Worm (Caenorhabditis elegans) whole organism, late embryonic: ENCODE measurements around the gene Y39A1A.31.

Experiments
- C08G9.2 ChIP-seq: sonication (generic microtip); optimal IDR thresholded peaks from 2 replicates; lab custom pipeline; 2016; ENCODE audit warnings: mild to moderate bottlenecking, missing genetic modification characterization, moderate library complexity, missing compliant biosample characterization
- F13H6.1 ChIP-seq: sonication (generic microtip); optimal IDR thresholded peaks from 2 replicates; lab custom pipeline; 2016; ENCODE audit warnings: missing genetic modification characterization, missing compliant biosample characterization
- K02D7.2 ChIP-seq: sonication (generic microtip); optimal IDR thresholded peaks from 2 replicates; lab custom pipeline; 2017; ENCODE audit warnings: mild to moderate bottlenecking, missing genetic modification characterization, missing compliant biosample characterization
- K09A11.1 ChIP-seq: sonication (generic microtip); optimal IDR thresholded peaks from 2 replicates; lab custom pipeline; 2017; ENCODE audit warnings: antibody characterized with exemption, mild to moderate bottlenecking, missing genetic modification characterization, missing compliant biosample characterization; ENCODE audit not compliant: insufficient read depth
- T23F11.4 ChIP-seq: fragments of 200-800 bp; sonication (Bioruptor generic); optimal IDR thresholded peaks from 2 replicates; lab custom pipeline; 2018; ENCODE audit warnings: mild to moderate bottlenecking, missing genetic modification characterization, missing compliant biosample characterization
- ahr-1 ChIP-seq: sonication (generic microtip); optimal IDR thresholded peaks from 2 replicates; lab custom pipeline; 2016; ENCODE audit warnings: missing genetic modification characterization, missing compliant biosample characterization
- ama-1 ChIP-seq: fragments of 150-350 bp; optimal IDR thresholded peaks from 2 replicates; lab custom pipeline; 2014
- ceh-14 ChIP-seq: sonication (generic microtip); optimal IDR thresholded peaks from 2 replicates; lab custom pipeline; 2016; ENCODE audit warnings: missing genotype, missing genetic modification characterization, missing compliant biosample characterization
- ceh-2 ChIP-seq: sonication (generic microtip); optimal IDR thresholded peaks from 2 replicates; lab custom pipeline; 2016; ENCODE audit warnings: missing genotype, missing genetic modification characterization, missing compliant biosample characterization
- ceh-22 ChIP-seq: sonication (generic microtip); optimal IDR thresholded peaks from 2 replicates; lab custom pipeline; 2017; ENCODE audit warnings: missing biosample characterization, missing genetic modification characterization
- ceh-24 ChIP-seq: sonication (generic microtip); optimal IDR thresholded peaks from 2 replicates; lab custom pipeline; 2016; ENCODE audit warnings: mild to moderate bottlenecking, missing genetic modification characterization, missing compliant biosample characterization
- ceh-31 ChIP-seq: sonication (generic microtip); optimal IDR thresholded peaks from 2 replicates; lab custom pipeline; 2016; ENCODE audit warnings: missing genetic modification characterization, missing compliant biosample characterization
- ceh-6 ChIP-seq: fragments of 200-800 bp; sonication (Bioruptor generic); optimal IDR thresholded peaks from 2 replicates; lab custom pipeline; 2018; ENCODE audit warnings: mild to moderate bottlenecking, missing genetic modification characterization, missing compliant biosample characterization
- che-1 ChIP-seq: sonication (generic microtip); optimal IDR thresholded peaks from 2 replicates; lab custom pipeline; 2016; ENCODE audit warnings: mild to moderate bottlenecking, missing genetic modification characterization, missing compliant biosample characterization
- dmd-4 ChIP-seq: sonication (generic microtip); optimal IDR thresholded peaks from 2 replicates; lab custom pipeline; 2016; ENCODE audit warnings: borderline replicate concordance, missing genetic modification characterization, missing compliant biosample characterization
- elt-2 ChIP-seq: sonication (generic microtip); optimal IDR thresholded peaks from 2 replicates; lab custom pipeline; 2016; ENCODE audit warnings: missing genetic modification reagents, missing genetic modification characterization, missing compliant biosample characterization
- elt-4 ChIP-seq: sonication (generic microtip); optimal IDR thresholded peaks from 2 replicates; lab custom pipeline; 2016; ENCODE audit warnings: missing genetic modification characterization, missing compliant biosample characterization
- fax-1 ChIP-seq: sonication (generic microtip); optimal IDR thresholded peaks from 2 replicates; lab custom pipeline; 2016; ENCODE audit warnings: missing genotype, missing genetic modification characterization, missing compliant biosample characterization
- fkh-6 ChIP-seq: sonication (generic microtip); optimal IDR thresholded peaks from 2 replicates; lab custom pipeline; 2016; ENCODE audit warnings: missing genetic modification characterization, missing compliant biosample characterization
- hlh-15 ChIP-seq: sonication (generic microtip); optimal IDR thresholded peaks from 2 replicates; lab custom pipeline; 2016; ENCODE audit warnings: missing genetic modification characterization, missing compliant biosample characterization
- lim-6 ChIP-seq: sonication (generic microtip); optimal IDR thresholded peaks from 2 replicates; lab custom pipeline; 2016; ENCODE audit warnings: missing genetic modification characterization, missing compliant biosample characterization
- nhr-11 ChIP-seq: fragments of 150-350 bp; optimal IDR thresholded peaks from 2 replicates; lab custom pipeline; 2014; ENCODE audit warnings: missing biosample characterization, missing genetic modification characterization
- pag-3 ChIP-seq: sonication (generic microtip); optimal IDR thresholded peaks from 2 replicates; lab custom pipeline; 2016; ENCODE audit warnings: missing compliant biosample characterization, missing genetic modification characterization, borderline replicate concordance
- pat-9 ChIP-seq: fragments of 200-800 bp; sonication (Bioruptor generic); optimal IDR thresholded peaks from 2 replicates; lab custom pipeline; 2018; ENCODE audit warnings: mild to moderate bottlenecking, missing genetic modification characterization, moderate library complexity, missing compliant biosample characterization
- pha-4 ChIP-seq: fragments of 150-350 bp; optimal IDR thresholded peaks from 2 replicates; lab custom pipeline; 2018; ENCODE audit warnings: missing biosample characterization, missing genetic modification reagents, missing genetic modification characterization
- rnt-1 ChIP-seq: sonication (generic microtip); optimal IDR thresholded peaks from 2 replicates; lab custom pipeline; 2016; ENCODE audit warnings: missing genetic modification characterization, missing compliant biosample characterization
- sox-4 ChIP-seq: sonication (generic microtip); optimal IDR thresholded peaks from 2 replicates; lab custom pipeline; 2017; ENCODE audit warnings: mild to moderate bottlenecking, missing genetic modification characterization, inconsistent platforms, missing compliant biosample characterization
- tbx-2 ChIP-seq: sonication (generic microtip); optimal IDR thresholded peaks from 2 replicates; lab custom pipeline; 2016; ENCODE audit warnings: missing genetic modification characterization, missing compliant biosample characterization
- ttx-3 ChIP-seq: sonication (generic microtip); optimal IDR thresholded peaks from 2 replicates; lab custom pipeline; 2016; ENCODE audit warnings: missing genetic modification reagents, missing genetic modification characterization, missing compliant biosample characterization
- unc-3 ChIP-seq, 2 experiments: fragments of 200-800 bp in 1 of 2; sonication (Bioruptor generic) in 1 of 2; sonication (generic microtip) in 1 of 2; conservative IDR thresholded peaks in 1 of 2; optimal IDR thresholded peaks in 1 of 2; 2 replicates each; pipeline versions ENCODE4 v1.3.6 to Lab custom; 2016 to 2022; ENCODE audit warnings: missing compliant biosample characterization in 2 of 2, missing genetic modification characterization in 2 of 2, missing genetic modification reagents in 1 of 2
- unc-42 ChIP-seq: sonication (generic microtip); optimal IDR thresholded peaks from 2 replicates; lab custom pipeline; 2016; ENCODE audit warnings: missing genotype, missing genetic modification characterization, missing compliant biosample characterization
- unc-55 ChIP-seq: sonication (generic microtip); optimal IDR thresholded peaks from 2 replicates; lab custom pipeline; 2017; ENCODE audit warnings: missing biosample characterization, missing genetic modification reagents, missing genetic modification characterization
- unc-86 ChIP-seq: sonication (generic microtip); optimal IDR thresholded peaks from 2 replicates; lab custom pipeline; 2016; ENCODE audit warnings: missing genetic modification characterization, missing compliant biosample characterization
- ztf-16 ChIP-seq: sonication (generic microtip); optimal IDR thresholded peaks from 2 replicates; lab custom pipeline; 2017; ENCODE audit warnings: missing genetic modification characterization, missing compliant biosample characterization

Gene Y39A1A.31

ce11 chrIII:10717479-10717878 lies 28.5 kb upstream of the Y39A1A.31 start:
- TF ChIP-seq dmd-4 (tag; lab: Kevin White, UChicago): no peak
- TF ChIP-seq, all 69 proteins: peak for 0

ce11 chrIII:10716091-10716490 lies 27.1 kb upstream of the Y39A1A.31 start, which contains the start of gene W09D10.4:
Gene W09D10.4 (minus strand): TSS chrIII:10716191.
- no peak for TF ChIP-seq unc-3 (GFP tag; conservative IDR thresholded peaks at IDR 0.05; lab: Robert Waterston, UW)
- no peak for TF ChIP-seq unc-3 (tag; optimal IDR thresholded peaks at IDR 0.05; lab: Kevin White, UChicago)
- no peak for TF ChIP-seq rnt-1 (tag; lab: Kevin White, UChicago)
- TF ChIP-seq elt-2: no peak
- TF ChIP-seq K02D7.2 (tag; lab: Kevin White, UChicago): no peak
- no peak for TF ChIP-seq ceh-22 (tag; lab: Kevin White, UChicago)
- TF ChIP-seq ztf-16 (tag; lab: Kevin White, UChicago): no peak
- no peak for TF ChIP-seq F13H6.1 (tag; lab: Kevin White, UChicago)
- TF ChIP-seq unc-86 (tag; lab: Kevin White, UChicago): no peak
- no peak for TF ChIP-seq nhr-11 (tag; lab: Kevin White, UChicago)
- no peak for TF ChIP-seq dmd-4 (tag; lab: Kevin White, UChicago)
- TF ChIP-seq fax-1: no peak
- TF ChIP-seq ceh-6 (GFP tag; lab: Kevin White, UChicago): no peak
- TF ChIP-seq pat-9 (tag; lab: Kevin White, UChicago): no peak

ce11 chrIII:10714541-10714940 lies 25.6 kb upstream of the Y39A1A.31 start:
- TF ChIP-seq ceh-31: no peak
- no peak for TF ChIP-seq ceh-24
- no peak for TF ChIP-seq fax-1
- TF ChIP-seq ceh-2 (tag; lab: Kevin White, UChicago): no peak

ce11 chrIII:10711192-10711673 lies 22.3 kb upstream of the Y39A1A.31 start, which contains the start of gene W09D10.5:
Gene W09D10.5 (minus strand): TSS chrIII:10711536.
- TF ChIP-seq pha-4: no peak
- TF ChIP-seq hlh-15: no peak
- TF ChIP-seq T23F11.4 (GFP tag; lab: Kevin White, UChicago): no peak
- no peak for TF ChIP-seq fkh-6 (tag; lab: Kevin White, UChicago)
- no peak for TF ChIP-seq ceh-14 (tag; lab: Kevin White, UChicago)
- TF ChIP-seq lim-6 (tag; lab: Kevin White, UChicago): no peak
- TF ChIP-seq ceh-2 (tag; lab: Kevin White, UChicago): no peak
- TF ChIP-seq sox-4 (tag; lab: Kevin White, UChicago): no peak
- no peak for TF ChIP-seq unc-55 (GFP tag; lab: Kevin White, UChicago)
- TF ChIP-seq K09A11.1: no peak
- TF ChIP-seq dmd-4 (tag; lab: Kevin White, UChicago): no peak
- TF ChIP-seq unc-42 (tag; lab: Kevin White, UChicago): no peak
- TF ChIP-seq elt-4 (tag; lab: Kevin White, UChicago): no peak
- no peak for TF ChIP-seq rnt-1 (tag; lab: Kevin White, UChicago)
- TF ChIP-seq ama-1: no peak
- no peak for TF ChIP-seq che-1

- TF ChIP-seq K02D7.2 (tag; lab: Kevin White, UChicago) (no peak), F13H6.1 (tag; lab: Kevin White, UChicago) (no peak), tbx-2 (tag; lab: Kevin White, UChicago) (no peak), pag-3 (tag; lab: Kevin White, UChicago) (no peak), ahr-1 (tag; lab: Kevin White, UChicago) (no peak), ttx-3 (no peak), C08G9.2 (tag; lab: Kevin White, UChicago) (no peak), ceh-2 (tag; lab: Kevin White, UChicago) (no peak), ceh-31 (no peak)
- TF ChIP-seq, all 69 proteins: peak for 0
These were observed 20.7 kb upstream of the Y39A1A.31 start for ce11 chrIII:10709676-10710075.
